Fruit fly (Drosophila melanogaster) whole organism, prepupa: ENCODE measurements around the gene CG31381.

Experiments
- CG11762 ChIP-seq: fragments of 200-800 bp; sonication (Bioruptor generic); optimal IDR thresholded peaks from 3 replicates; lab custom pipeline; 2016; ENCODE audit warnings: missing biosample characterization, missing genetic modification characterization; ENCODE audit not compliant: insufficient read depth
- CG16779 ChIP-seq: fragments of 200-800 bp; sonication (Bioruptor generic); optimal IDR thresholded peaks from 3 replicates; lab custom pipeline; 2017; ENCODE audit warnings: missing biosample characterization, mild to moderate bottlenecking, missing genetic modification characterization
- CG31627 ChIP-seq: fragments of 200-800 bp; sonication (Bioruptor generic); optimal IDR thresholded peaks from 3 replicates; lab custom pipeline; 2016; ENCODE audit warnings: missing biosample characterization, missing genetic modification characterization
- CG32006 ChIP-seq: fragments of 200-800 bp; sonication (Bioruptor generic); optimal IDR thresholded peaks from 3 replicates; lab custom pipeline; 2017; ENCODE audit warnings: missing biosample characterization, mild to moderate bottlenecking, missing genetic modification characterization
- Ets21C ChIP-seq: fragments of 200-800 bp; sonication (Bioruptor generic); optimal IDR thresholded peaks from 3 replicates; lab custom pipeline; 2016; ENCODE audit warnings: missing biosample characterization, missing genetic modification characterization
- Gug ChIP-seq: fragments of 200-800 bp; sonication (Bioruptor generic); IDR thresholded peaks from 2 replicates; pipeline ENCODE4 v1.3.6; 2022; ENCODE audit warnings: missing biosample characterization, missing genetic modification characterization
- Hr4 ChIP-seq: fragments of 200-800 bp; sonication (Bioruptor generic); optimal IDR thresholded peaks from 3 replicates; lab custom pipeline; 2016; ENCODE audit warnings: missing biosample characterization, missing genetic modification characterization
- OdsH ChIP-seq: fragments of 200-800 bp; sonication (Bioruptor generic); optimal IDR thresholded peaks from 3 replicates; lab custom pipeline; 2016; ENCODE audit warnings: missing biosample characterization, missing genetic modification characterization
- Smox ChIP-seq: fragments of 200-800 bp; sonication (Bioruptor generic); optimal IDR thresholded peaks from 3 replicates; lab custom pipeline; 2016; ENCODE audit warnings: missing biosample characterization, missing genetic modification characterization
- Sox15 ChIP-seq: fragments of 200-800 bp; sonication (Bioruptor generic); optimal IDR thresholded peaks from 3 replicates; lab custom pipeline; 2016; ENCODE audit warnings: missing biosample characterization, missing genetic modification characterization
- cyc ChIP-seq: fragments of 200-800 bp; sonication (Bioruptor generic); optimal IDR thresholded peaks from 3 replicates; lab custom pipeline; 2016; ENCODE audit warnings: missing biosample characterization, missing genetic modification characterization
- pdm3 ChIP-seq: fragments of 200-800 bp; sonication (Bioruptor generic); optimal IDR thresholded peaks from 3 replicates; lab custom pipeline; 2016; ENCODE audit warnings: missing biosample characterization, missing genetic modification characterization
- ss ChIP-seq, 2 experiments: fragments of 200-800 bp; sonication (Bioruptor generic); optimal IDR thresholded peaks; 2 replicates in 1 of 2; 3 replicates in 1 of 2; lab custom pipeline; 2017 to 2018; ENCODE audit warnings: mild to moderate bottlenecking in 2 of 2, missing biosample characterization in 2 of 2, missing genetic modification characterization in 2 of 2, moderate library complexity in 1 of 2

dm6 chr3R:24841635-24842034 lies 35.2 kb upstream of the CG31381 start, which contains the start of gene Esp:
- TF ChIP-seq CG16779 (tag; lab: Kevin White, UChicago): no peak
- TF ChIP-seq pdm3 (GFP tag; lab: Kevin White, UChicago): no peak
- TF ChIP-seq Ets21C: no peak
- no peak for TF ChIP-seq Smox (GFP tag; lab: Kevin White, UChicago)
- no peak for TF ChIP-seq cyc (GFP tag; lab: Kevin White, UChicago)
- no peak for TF ChIP-seq ss (GFP tag; optimal IDR thresholded peaks at IDR 0.05; lab: Kevin White, UChicago)
- TF ChIP-seq CG32006 (GFP tag; lab: Kevin White, UChicago): no peak
- no peak for TF ChIP-seq Sox15
- TF ChIP-seq OdsH: no peak
- no peak for TF ChIP-seq CG11762 (GFP tag; lab: Kevin White, UChicago)
- TF ChIP-seq CG31627 (GFP tag; lab: Kevin White, UChicago): no peak
- TF ChIP-seq Hr4 (GFP tag; lab: Kevin White, UChicago): no peak
- TF ChIP-seq Gug (GFP tag; lab: Robert Waterston, UW): no peak
